Fruit fly (Drosophila melanogaster) whole organism: ENCODE data around the gene PGRP-SB1.

Experiments
- CG8478 ChIP-seq: fragments of >200 bp; optimal IDR thresholded peaks from 2 replicates; lab custom pipeline; 2018; ENCODE audit warnings: inconsistent platforms
- Dll ChIP-seq: fragments of >200 bp; optimal IDR thresholded peaks from 2 replicates; lab custom pipeline; 2017
- EcR ChIP-seq, 2 experiments: fragments of >200 bp; optimal IDR thresholded peaks; 2 replicates each; lab custom pipeline; 2017; ENCODE audit warnings: missing biosample characterization in 2 of 2, missing genetic modification characterization in 2 of 2, missing genetic modification reagents in 2 of 2
- pan ChIP-seq: fragments of >200 bp; optimal IDR thresholded peaks from 2 replicates; lab custom pipeline; 2017
- psq ChIP-seq: fragments of >200 bp; optimal IDR thresholded peaks from 2 replicates; lab custom pipeline; 2017
- usp ChIP-seq: fragments of >200 bp; optimal IDR thresholded peaks from 2 replicates; lab custom pipeline; 2017; ENCODE audit warnings: missing biosample characterization, missing genetic modification characterization, mixed read lengths

- TF ChIP-seq usp (GFP tag; lab: Kevin White, UChicago), result no peak
- TF ChIP-seq psq (lab: Kevin White, UChicago), result no peak
- no peak for TF ChIP-seq CG8478
- TF ChIP-seq EcR (GFP tag; optimal IDR thresholded peaks at IDR 0.05; lab: Kevin White, UChicago), result no peak
- no peak for TF ChIP-seq pan (lab: Kevin White, UChicago)
- no peak for TF ChIP-seq Dll
Observed at dm6 chr3L:16765647-16766628, 38.1 kb upstream of the PGRP-SB1 start, which contains the start of gene Nrt.
